Fruit fly (Drosophila melanogaster) whole organism, embryonic: ENCODE data around the gene CG43999.

Source experiments
- CG10147 ChIP-seq: fragments of 200-800 bp; sonication (Bioruptor generic); optimal IDR thresholded peaks from 2 replicates; lab custom pipeline; 2019; ENCODE audit warnings: missing biosample characterization, mild to moderate bottlenecking, missing genetic modification characterization, moderate library complexity
- CG11696 ChIP-seq: fragments of 200-800 bp; sonication (Bioruptor generic); IDR thresholded peaks from 2 replicates; pipeline ENCODE4 v1.3.6; 2022; ENCODE audit warnings: missing biosample characterization, missing genetic modification characterization
- CG11723 ChIP-seq: fragments of 200-800 bp; sonication (Bioruptor generic); optimal IDR thresholded peaks from 2 replicates; lab custom pipeline; 2017; ENCODE audit warnings: missing biosample characterization, mild to moderate bottlenecking, missing genetic modification characterization
- CG12659 ChIP-seq: fragments of 200-800 bp; sonication (Bioruptor generic); optimal IDR thresholded peaks from 3 replicates; lab custom pipeline; 2017; ENCODE audit warnings: mild to moderate bottlenecking, missing biosample characterization, missing genetic modification reagents, missing genetic modification characterization
- CG13287 ChIP-seq: fragments of 200-800 bp; sonication (Bioruptor generic); IDR thresholded peaks from 2 replicates; pipeline ENCODE4 v1.3.6; 2022; ENCODE audit warnings: missing biosample characterization, missing genetic modification characterization; ENCODE audit not compliant: partially characterized antibody
- CG14667 ChIP-seq: fragments of 200-800 bp; sonication (Bioruptor generic); IDR thresholded peaks from 2 replicates; pipeline ENCODE4 v1.3.6; 2022; ENCODE audit warnings: missing biosample characterization, missing genetic modification characterization
- CG17186 ChIP-seq: fragments of 200-800 bp; sonication (Bioruptor generic); optimal IDR thresholded peaks from 3 replicates; lab custom pipeline; 2017; ENCODE audit warnings: missing biosample characterization, missing genetic modification reagents, missing genetic modification characterization
- CG17328 ChIP-seq: fragments of 200-800 bp; sonication (Bioruptor generic); IDR thresholded peaks from 2 replicates; pipeline ENCODE4 v1.3.6; 2022; ENCODE audit warnings: missing biosample characterization, missing genetic modification characterization
- CG17829 ChIP-seq: fragments of 200-800 bp; optimal IDR thresholded peaks from 2 replicates; lab custom pipeline; 2019; ENCODE audit warnings: missing biosample characterization, mild to moderate bottlenecking, missing genetic modification characterization, moderate library complexity
- CG30403 ChIP-seq: fragments of 200-800 bp; sonication (Bioruptor generic); optimal IDR thresholded peaks from 3 replicates; lab custom pipeline; 2016; ENCODE audit warnings: missing biosample characterization, missing genetic modification characterization
- CG31388 ChIP-seq: fragments of 200-800 bp; sonication (Bioruptor generic); optimal IDR thresholded peaks from 2 replicates; lab custom pipeline; 2016; ENCODE audit warnings: missing biosample characterization, missing genetic modification characterization
- CG33557 ChIP-seq: fragments of 200-800 bp; sonication (Bioruptor generic); optimal IDR thresholded peaks from 2 replicates; lab custom pipeline; 2019; ENCODE audit warnings: missing biosample characterization, mild to moderate bottlenecking, missing genetic modification characterization, moderate library complexity
- CG3847 ChIP-seq: fragments of 200-800 bp; sonication (Bioruptor generic); IDR thresholded peaks from 2 replicates; pipeline ENCODE4 v1.3.6; 2022; ENCODE audit warnings: missing biosample characterization, missing genetic modification characterization
- CG4328 ChIP-seq: fragments of 200-800 bp; sonication (Bioruptor generic); optimal IDR thresholded peaks from 3 replicates; lab custom pipeline; 2017; ENCODE audit warnings: missing biosample characterization, missing genetic modification reagents, missing genetic modification characterization
- CG6272 ChIP-seq: fragments of 200-800 bp; sonication (Bioruptor generic); IDR thresholded peaks from 2 replicates; pipeline ENCODE4 v1.3.6; 2022; ENCODE audit warnings: missing biosample characterization, missing genetic modification characterization
- CG6813 ChIP-seq: fragments of 200-800 bp; sonication (Bioruptor generic); optimal IDR thresholded peaks from 2 replicates; lab custom pipeline; 2017; ENCODE audit warnings: missing biosample characterization, missing genetic modification characterization, mild to moderate bottlenecking, moderate library complexity, missing genetic modification reagents
- CG7271 ChIP-seq: fragments of 200-800 bp; sonication (Bioruptor generic); optimal IDR thresholded peaks from 2 replicates; lab custom pipeline; 2018; ENCODE audit warnings: missing biosample characterization, mild to moderate bottlenecking, missing genetic modification characterization, moderate library complexity
- CG7928 ChIP-seq: fragments of 200-800 bp; sonication (Bioruptor generic); optimal IDR thresholded peaks from 2 replicates; lab custom pipeline; 2017; ENCODE audit warnings: missing biosample characterization, mild to moderate bottlenecking, missing genetic modification characterization
- CG7963 ChIP-seq: fragments of 200-800 bp; sonication (Bioruptor generic); IDR thresholded peaks from 3 replicates; pipeline ENCODE4 v1.3.6; 2022; ENCODE audit warnings: missing biosample characterization, missing genetic modification characterization; ENCODE audit not compliant: partially characterized antibody
- CG8944 ChIP-seq: fragments of 200-800 bp; sonication (Bioruptor generic); optimal IDR thresholded peaks from 3 replicates; lab custom pipeline; 2016; ENCODE audit warnings: missing biosample characterization, missing genetic modification characterization
- D19B ChIP-seq: fragments of 200-800 bp; sonication (Bioruptor generic); optimal IDR thresholded peaks from 2 replicates; lab custom pipeline; 2017; ENCODE audit warnings: missing biosample characterization, mild to moderate bottlenecking, missing genetic modification characterization
- Dip2 ChIP-seq: fragments of 200-800 bp; sonication (Bioruptor generic); IDR thresholded peaks from 2 replicates; pipeline ENCODE4 v1.3.6; 2022; ENCODE audit warnings: missing biosample characterization, missing genetic modification characterization
- Doc2 ChIP-seq: fragments of 200-800 bp; sonication (Bioruptor generic); IDR thresholded peaks from 2 replicates; pipeline ENCODE4 v1.3.6; 2022; ENCODE audit warnings: missing biosample characterization, missing genetic modification characterization
- Elba2 ChIP-seq: fragments of 200-800 bp; sonication (Bioruptor generic); optimal IDR thresholded peaks from 3 replicates; lab custom pipeline; 2016; ENCODE audit warnings: missing biosample characterization, missing genetic modification characterization
- Jarid2 ChIP-seq: fragments of 200-800 bp; sonication (Bioruptor generic); optimal IDR thresholded peaks from 3 replicates; lab custom pipeline; 2017; ENCODE audit warnings: mild to moderate bottlenecking, missing biosample characterization, missing genetic modification reagents, missing genetic modification characterization
- NK7.1 ChIP-seq: fragments of 200-800 bp; sonication (Bioruptor generic); optimal IDR thresholded peaks from 3 replicates; lab custom pipeline; 2016; ENCODE audit warnings: missing biosample characterization, missing genetic modification characterization
- Oaz ChIP-seq: fragments of 200-800 bp; sonication (Bioruptor generic); IDR thresholded peaks from 2 replicates; pipeline ENCODE4 v1.3.6; 2022; ENCODE audit warnings: missing biosample characterization, missing genetic modification characterization
- Taf1 ChIP-seq: fragments of 200-800 bp; sonication (Bioruptor generic); IDR thresholded peaks from 2 replicates; pipeline ENCODE4 v1.3.6; 2022; ENCODE audit warnings: missing biosample characterization, missing genetic modification characterization
- Trl ChIP-seq, 3 experiments: fragments of >200 bp in 2 of 3; fragments of 200-800 bp in 1 of 3; sonication (Bioruptor generic) in 1 of 3; optimal IDR thresholded peaks; 2 replicates in 1 of 3; 3 replicates in 2 of 3; lab custom pipeline; 2016 to 2017; ENCODE audit warnings: missing biosample characterization in 1 of 3, missing genetic modification characterization in 1 of 3
- amos ChIP-seq: fragments of 200-800 bp; sonication (Bioruptor generic); IDR thresholded peaks from 2 replicates; pipeline ENCODE4 v1.3.6; 2022; ENCODE audit warnings: missing biosample characterization, missing genetic modification characterization; ENCODE audit not compliant: partially characterized antibody
- chif ChIP-seq, 2 experiments: fragments of 200-800 bp; sonication (Bioruptor generic); optimal IDR thresholded peaks; 3 replicates each; lab custom pipeline; 2016; ENCODE audit warnings: missing biosample characterization in 2 of 2, missing genetic modification characterization in 2 of 2
- corto ChIP-seq: fragments of 200-800 bp; sonication (Bioruptor generic); optimal IDR thresholded peaks from 2 replicates; lab custom pipeline; 2016; ENCODE audit warnings: missing biosample characterization, mild to moderate bottlenecking, missing genetic modification characterization, moderate library complexity
- crol ChIP-seq: fragments of 200-800 bp; sonication (Bioruptor generic); IDR thresholded peaks from 2 replicates; pipeline ENCODE4 v1.3.6; 2022; ENCODE audit warnings: missing biosample characterization, missing genetic modification characterization
- ems ChIP-seq: fragments of 200-800 bp; sonication (Bioruptor generic); optimal IDR thresholded peaks from 3 replicates; lab custom pipeline; 2016; ENCODE audit warnings: missing biosample characterization, missing genetic modification characterization
- eyg ChIP-seq: fragments of 200-800 bp; sonication (Bioruptor generic); optimal IDR thresholded peaks from 3 replicates; lab custom pipeline; 2016; ENCODE audit warnings: missing biosample characterization, missing genetic modification characterization
- fd3F ChIP-seq: fragments of 200-800 bp; sonication (Bioruptor generic); optimal IDR thresholded peaks from 2 replicates; lab custom pipeline; 2018; ENCODE audit warnings: missing biosample characterization, mild to moderate bottlenecking, missing genetic modification characterization, moderate library complexity
- gce ChIP-seq: fragments of 200-800 bp; sonication (Bioruptor generic); IDR thresholded peaks from 3 replicates; pipeline ENCODE4 v1.3.6; 2022; ENCODE audit warnings: missing biosample characterization, missing genetic modification characterization
- insv ChIP-seq, 2 experiments: fragments of 200-800 bp; sonication (Bioruptor generic); optimal IDR thresholded peaks; 3 replicates each; lab custom pipeline; 2016 to 2018; ENCODE audit warnings: missing biosample characterization in 2 of 2, missing genetic modification characterization in 2 of 2
- inv ChIP-seq: fragments of 200-800 bp; sonication (Bioruptor generic); IDR thresholded peaks from 2 replicates; pipeline ENCODE4 v1.3.6; 2022; ENCODE audit warnings: missing biosample characterization, missing genetic modification characterization; ENCODE audit not compliant: partially characterized antibody
- luna ChIP-seq: fragments of 200-800 bp; sonication (Bioruptor generic); optimal IDR thresholded peaks from 2 replicates; lab custom pipeline; 2016; ENCODE audit warnings: missing biosample characterization, missing genetic modification characterization
- oc ChIP-seq: fragments of 200-800 bp; sonication (Bioruptor generic); optimal IDR thresholded peaks from 2 replicates; lab custom pipeline; 2018; ENCODE audit warnings: missing biosample characterization, mild to moderate bottlenecking, missing genetic modification characterization, moderate library complexity
- pho ChIP-seq: fragments of 200-800 bp; sonication (Bioruptor generic); optimal IDR thresholded peaks from 2 replicates; lab custom pipeline; 2016; ENCODE audit warnings: missing biosample characterization, missing genetic modification characterization
- pnt ChIP-seq: fragments of 200-800 bp; sonication (Bioruptor generic); optimal IDR thresholded peaks from 3 replicates; lab custom pipeline; 2016; ENCODE audit warnings: missing biosample characterization, missing genetic modification characterization
- repo ChIP-seq: fragments of 200-800 bp; sonication (Bioruptor generic); optimal IDR thresholded peaks from 2 replicates; lab custom pipeline; 2016; ENCODE audit warnings: missing biosample characterization, missing genetic modification characterization
- run ChIP-seq: fragments of 200-800 bp; sonication (Bioruptor generic); optimal IDR thresholded peaks from 3 replicates; lab custom pipeline; 2018; ENCODE audit warnings: missing biosample characterization, mild to moderate bottlenecking, missing genetic modification characterization
- sens ChIP-seq: fragments of 200-800 bp; sonication (Bioruptor generic); peaks from one replicate; lab custom pipeline; 2016; ENCODE audit warnings: missing biosample characterization, missing genetic modification characterization
- sim ChIP-seq: fragments of 200-800 bp; sonication (Bioruptor generic); IDR thresholded peaks from 2 replicates; pipeline ENCODE4 v1.3.6; 2022; ENCODE audit warnings: missing biosample characterization, missing genetic modification characterization
- vfl ChIP-seq: fragments of 200-800 bp; sonication (Bioruptor generic); optimal IDR thresholded peaks from 2 replicates; lab custom pipeline; 2016; ENCODE audit warnings: missing biosample characterization, missing genetic modification characterization

CG43999 gene

DNA sequence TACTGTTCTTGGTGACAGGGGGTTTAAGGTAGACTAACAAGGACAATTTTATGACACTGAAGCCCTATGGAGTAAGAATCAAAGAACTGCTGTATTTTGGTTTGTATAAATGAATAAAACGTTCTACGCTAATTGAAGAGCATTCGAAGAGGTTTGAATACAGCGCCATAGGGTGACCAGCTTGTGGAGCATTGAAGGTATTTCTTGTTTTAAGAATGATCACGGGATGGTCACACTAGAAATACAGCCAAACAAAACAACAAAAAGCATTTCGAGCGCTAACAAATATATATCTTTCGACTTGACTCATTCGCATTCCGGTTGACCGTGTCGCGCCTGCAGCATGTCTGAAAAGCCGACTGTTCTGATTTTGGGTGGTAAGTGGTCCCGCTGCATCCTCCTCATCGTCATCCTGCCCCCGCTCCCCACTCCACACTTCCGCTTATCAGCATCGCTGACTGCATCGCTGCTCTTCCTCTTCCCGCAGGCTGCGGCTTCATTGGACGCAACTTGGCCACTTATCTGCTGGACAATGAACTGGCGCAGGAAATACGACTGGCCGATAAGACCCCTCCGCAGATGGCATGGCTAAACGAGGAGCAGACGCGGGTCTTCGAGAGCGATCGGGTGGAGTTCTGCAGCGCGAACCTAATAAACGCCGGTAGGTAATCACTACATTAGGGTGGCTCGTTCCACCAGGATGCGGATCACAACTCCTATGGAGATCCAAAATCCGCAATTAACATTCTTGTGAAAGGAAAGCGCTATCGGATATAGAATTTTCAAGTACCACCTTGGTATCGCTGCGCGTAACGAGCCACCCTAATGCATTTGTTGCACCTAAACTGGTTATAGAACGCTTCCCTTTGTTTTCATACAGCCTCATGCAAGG, 5.1 kb upstream of the CG43999 start, which contains the start of gene CG5854 (continued):
- TF ChIP-seq D19B (GFP tag; lab: Kevin White, UChicago) (peak; percentile 14), Dip2 (GFP tag; lab: Robert Waterston, UW) (no peak), CG11696 (0 out of 2 replicates have a peak, but pooled peaks have one; percentile 43), luna (GFP tag; lab: Kevin White, UChicago) (peak; percentile 50), gce (GFP tag; lab: Robert Waterston, UW) (peak; percentile 75), Jarid2 (peak; percentile 21), Oaz (no peak), CG11723 (peak; percentile 57), oc (tag; lab: Kevin White, UChicago) (peak; percentile 71), sim (GFP tag; lab: Robert Waterston, UW) (peak; percentile 55; the same call in 1 of the 2 replicates), CG4328 (GFP tag; lab: Kevin White, UChicago) (no peak), pho (peak; percentile 22), Elba2 (GFP tag; lab: Kevin White, UChicago) (no peak), NK7.1 (GFP tag; lab: Kevin White, UChicago) (peak; percentile 12), eyg (peak; percentile 35), pnt (GFP tag; lab: Kevin White, UChicago) (peak; percentile 48), CG10147 (peak; percentile 62), ems (GFP tag; lab: Kevin White, UChicago) (peak; percentile 78), CG31388 (no peak), CG6272 (GFP tag; lab: Robert Waterston, UW) (0 out of 2 replicates have a peak, but pooled peaks have one; percentile 42), CG17186 (peak; percentile 11), fd3F (GFP tag; lab: Kevin White, UChicago) (peak; percentile 21), Trl (optimal IDR thresholded peaks at IDR 0.05; lab: Kevin White, UChicago) (no peak), Trl (GFP tag; optimal IDR thresholded peaks at IDR 0.05; lab: Kevin White, UChicago) (peak; percentile 76), CG17829 (peak; percentile 59), Taf1 (GFP tag; lab: Robert Waterston, UW) (0 out of 2 replicates have a peak, but pooled peaks have one; percentile 16), CG17328 (GFP tag; lab: Robert Waterston, UW) (peak; percentile 88), inv (GFP tag; lab: Robert Waterston, UW) (no peak), chif (GFP tag; optimal IDR thresholded peaks at IDR 0.05; lab: Kevin White, UChicago) (peak; percentile 31 to 75), amos (GFP tag; lab: Robert Waterston, UW) (no peak), crol (GFP tag; lab: Robert Waterston, UW) (peak; percentile 78), CG33557 (peak; percentile 44), CG14667 (GFP tag; lab: Robert Waterston, UW) (peak; percentile 64), CG12659 (GFP tag; lab: Kevin White, UChicago) (peak; percentile 69), CG7928 (GFP tag; lab: Kevin White, UChicago) (peak; percentile 19), CG7271 (tag; lab: Kevin White, UChicago) (no peak), CG3847 (GFP tag; lab: Robert Waterston, UW) (peak; percentile 94), CG8944 (peak; percentile 73), corto (GFP tag; lab: Kevin White, UChicago) (no peak), CG13287 (peak; percentile 32; the same call in 1 of the 2 replicates), vfl (GFP tag; lab: Kevin White, UChicago) (peak; percentile 1), sens (GFP tag; lab: Kevin White, UChicago) (peak; percentile 96), repo (GFP tag; lab: Kevin White, UChicago) (peak; percentile 74), Doc2 (GFP tag; lab: Robert Waterston, UW) (no peak), CG30403 (peak; percentile 70), insv (GFP tag; optimal IDR thresholded peaks at IDR 0.05; lab: Kevin White, UChicago) (no peak), CG7963 (GFP tag; lab: Robert Waterston, UW) (no peak), CG6813 (GFP tag; lab: Kevin White, UChicago) (peak; percentile 75), run (peak; percentile 38)
